Fruit fly (Drosophila melanogaster) whole organism, adult: ENCODE results near the gene CG1552.

Experiments used
- CG12768 ChIP-seq: fragments of 200-800 bp; sonication (Bioruptor generic); optimal IDR thresholded peaks from 2 replicates; lab custom pipeline; 2017; ENCODE audit warnings: missing biosample characterization, missing genetic modification characterization, mild to moderate bottlenecking, moderate library complexity, missing genetic modification reagents
- CG33017 ChIP-seq: fragments of 200-800 bp; sonication (Bioruptor generic); optimal IDR thresholded peaks from 2 replicates; lab custom pipeline; 2018; ENCODE audit warnings: missing biosample characterization, mild to moderate bottlenecking, missing genetic modification characterization, moderate library complexity
- CG7045 ChIP-seq: fragments of 200-800 bp; sonication (Bioruptor generic); optimal IDR thresholded peaks from 2 replicates; lab custom pipeline; 2017; ENCODE audit warnings: missing biosample characterization, mild to moderate bottlenecking, missing genetic modification characterization
- CG7101 ChIP-seq: fragments of 200-800 bp; sonication (Bioruptor generic); optimal IDR thresholded peaks from 2 replicates; lab custom pipeline; 2018; ENCODE audit warnings: missing biosample characterization, mild to moderate bottlenecking, missing genetic modification characterization, moderate library complexity
- cnc ChIP-seq, 2 experiments: fragments of >200 bp; optimal IDR thresholded peaks; 2 replicates each; lab custom pipeline; 2017
- kay ChIP-seq: fragments of 200-800 bp; sonication (Bioruptor generic); peaks from one replicate; lab custom pipeline; 2016; ENCODE audit warnings: missing biosample characterization, missing genetic modification characterization, borderline replicate concordance
- pad ChIP-seq: fragments of 200-800 bp; sonication (Bioruptor generic); optimal IDR thresholded peaks from 3 replicates; lab custom pipeline; 2017; ENCODE audit warnings: missing biosample characterization, missing genetic modification characterization, mild to moderate bottlenecking, moderate library complexity, missing genetic modification reagents
- toe ChIP-seq: fragments of 200-800 bp; sonication (Bioruptor generic); optimal IDR thresholded peaks from 2 replicates; lab custom pipeline; 2016; ENCODE audit warnings: missing biosample characterization, missing genetic modification characterization

DNA sequence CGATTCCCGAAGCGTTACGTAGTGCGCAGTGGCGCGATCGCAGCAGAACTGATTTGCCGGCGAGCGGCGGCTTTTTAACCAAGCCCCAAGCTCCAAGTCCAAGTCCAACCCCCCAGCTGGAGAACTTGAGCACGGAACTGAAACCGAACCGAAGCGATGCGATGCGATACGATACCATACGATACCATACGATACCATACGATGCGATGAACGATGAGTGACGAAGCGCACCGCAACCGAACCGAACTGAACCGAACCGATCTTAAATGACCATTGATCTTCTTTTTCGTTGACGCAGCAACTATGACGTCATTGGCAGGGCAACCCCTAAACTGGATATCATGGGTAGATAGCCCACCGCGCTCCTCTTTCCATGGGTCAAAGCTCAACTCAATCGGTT is 32.9 kb upstream of the CG1552 start, which contains the start of gene sev:
- TF ChIP-seq pad (no peak), CG33017 (tag; lab: Kevin White, UChicago) (no peak), kay (GFP tag; lab: Kevin White, UChicago) (no peak), CG12768 (GFP tag; lab: Kevin White, UChicago) (peak; percentile 32), CG7045 (GFP tag; lab: Kevin White, UChicago) (no peak), cnc (optimal IDR thresholded peaks at IDR 0.05; lab: Kevin White, UChicago) (no peak), CG7101 (tag; lab: Kevin White, UChicago) (no peak), toe (GFP tag; lab: Kevin White, UChicago) (no peak)
